Fruit fly (Drosophila melanogaster): ENCODE data around the gene CG16762.

Gene CG16762

DNA sequence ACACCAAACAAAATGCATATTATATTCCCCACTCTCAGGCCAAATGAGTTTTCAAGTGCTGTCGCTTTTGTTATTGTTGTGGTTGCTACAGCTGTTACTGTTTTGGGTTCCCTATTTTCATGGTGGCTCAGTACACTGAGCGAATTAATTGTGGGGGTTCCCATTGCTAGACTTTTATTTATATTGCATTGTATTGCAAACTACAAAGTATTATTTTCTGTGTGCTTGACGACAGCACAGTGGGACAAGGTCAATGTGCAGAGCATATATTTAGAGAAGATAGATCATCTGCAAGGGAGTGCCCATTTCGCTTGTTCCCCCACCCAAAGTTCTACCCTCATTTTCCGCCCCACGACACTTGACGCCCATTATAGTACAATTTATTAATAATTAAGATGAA, 11.1 kb upstream of the CG16762 start (continued):
- TF ChIP-seq ken (GFP tag; IDR thresholded peaks at IDR 0.05) (0 out of 3 replicates have a peak, but pooled peaks have one; percentile 8), az2 (GFP tag; optimal IDR thresholded peaks at IDR 0.05) (no peak), CG8944 (GFP tag; optimal IDR thresholded peaks at IDR 0.05) (no peak), CG11504 (tag; optimal IDR thresholded peaks at IDR 0.05) (peak; percentile 57), CG17359 (tag; optimal IDR thresholded peaks at IDR 0.05) (peak; percentile 22), CG7372 (GFP tag; IDR thresholded peaks at IDR 0.05) (no peak), CG8290 (GFP tag; optimal IDR thresholded peaks at IDR 0.05) (no peak), CG8290 (tag; optimal IDR thresholded peaks at IDR 0.05) (no peak), CG7839 (tag; optimal IDR thresholded peaks at IDR 0.05) (peak; percentile 22), Xbp1 (GFP tag; optimal IDR thresholded peaks at IDR 0.05) (peak; percentile 10), sqz (GFP tag; optimal IDR thresholded peaks at IDR 0.05) (no peak), unpg (GFP tag; optimal IDR thresholded peaks at IDR 0.05) (peak; percentile 3), sens (GFP tag) (peak; percentile 39), chif (GFP tag; optimal IDR thresholded peaks at IDR 0.05) (peak in 1 of 2 experiments; percentile 15)

DNA sequence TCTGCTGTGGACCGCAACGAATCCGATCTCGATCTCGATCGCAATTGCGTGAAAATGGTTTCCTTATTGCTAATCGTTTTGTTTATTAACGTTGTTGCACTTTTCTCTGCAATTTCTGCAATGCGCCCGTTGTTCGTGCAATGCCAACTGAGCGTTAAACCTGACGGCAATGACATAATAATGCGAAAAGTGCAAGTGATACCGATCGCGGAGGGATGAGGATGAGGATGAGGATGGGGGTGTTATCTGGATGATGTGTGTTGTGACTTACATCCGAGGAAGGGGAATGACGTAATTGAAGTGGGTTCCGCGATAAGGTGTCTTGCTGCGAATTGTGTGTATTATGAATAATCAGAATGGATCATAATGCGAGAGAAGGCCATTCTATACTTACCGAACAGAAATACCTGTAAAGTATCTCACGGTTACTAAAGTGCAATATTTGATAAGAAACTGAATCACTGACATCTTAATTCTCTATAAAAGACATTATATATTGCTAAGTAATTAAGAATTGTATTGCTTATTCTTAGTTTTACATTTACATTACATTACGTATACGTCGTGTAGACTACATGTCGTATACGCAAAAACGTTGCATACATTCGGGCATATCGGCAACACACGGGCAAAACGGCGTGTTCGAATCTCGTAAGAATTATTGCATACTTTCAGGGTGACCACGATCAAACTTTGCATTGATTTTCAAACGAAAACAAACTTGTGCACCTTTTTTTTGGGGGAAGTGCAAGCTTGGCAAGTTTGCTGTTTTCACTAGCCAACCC, 10.1 kb upstream of the CG16762 start:
- TF ChIP-seq stwl (tag; optimal IDR thresholded peaks at IDR 0.05) = peak; percentile 31
- no peak for TF ChIP-seq tna (GFP tag; IDR thresholded peaks at IDR 0.05; ENCODE audit: partially characterized antibody)
- TF ChIP-seq Med (GFP tag) = peak; percentile 66
- TF ChIP-seq CTCF (GFP tag; optimal IDR thresholded peaks at IDR 0.05) = peak; percentile 83
- TF ChIP-seq CG16813 (GFP tag; IDR thresholded peaks at IDR 0.05; ENCODE audit: partially characterized antibody) = 0 out of 3 replicates have a peak, but pooled peaks have one; percentile 10
- TF ChIP-seq CG9817 (tag; optimal IDR thresholded peaks at IDR 0.05) = no peak
- TF ChIP-seq CG34376 (GFP tag; optimal IDR thresholded peaks at IDR 0.05) = no peak
- peak; percentile 75 for TF ChIP-seq CG42726 (GFP tag; IDR thresholded peaks at IDR 0.05; ENCODE audit: partially characterized antibody)
- peak; percentile 54; the same call in 1 of the 3 replicates for TF ChIP-seq CG6791 (GFP tag; IDR thresholded peaks at IDR 0.05; ENCODE audit: partially characterized antibody)
- peak; percentile 4 for TF ChIP-seq gro (GFP tag; optimal IDR thresholded peaks at IDR 0.05)
- no peak for TF ChIP-seq ATbp (GFP tag; optimal IDR thresholded peaks at IDR 0.05)
- no peak for TF ChIP-seq CG11560 (tag; IDR thresholded peaks at IDR 0.05)
- TF ChIP-seq CG7963 (GFP tag; IDR thresholded peaks at IDR 0.05; ENCODE audit: partially characterized antibody) = peak; percentile 57; the same call in 2 of the 3 replicates
- TF ChIP-seq jing (GFP tag; optimal IDR thresholded peaks at IDR 0.05) = no peak
- TF ChIP-seq Pdp1 (GFP tag; optimal IDR thresholded peaks at IDR 0.05) = peak in 1 of 2 experiments; percentile 18
- peak; percentile 77; the same call in 1 of the 3 replicates for TF ChIP-seq CG2199 (GFP tag; IDR thresholded peaks at IDR 0.05)
- peak; percentile 6 for TF ChIP-seq ftz-f1 (GFP tag; optimal IDR thresholded peaks at IDR 0.05)
- TF ChIP-seq amos (GFP tag; IDR thresholded peaks at IDR 0.05; ENCODE audit: partially characterized antibody) = peak; percentile 39; the same call in 1 of the 2 replicates
- 0 out of 2 replicates have a peak, but pooled peaks have one; percentile 8 for TF ChIP-seq inv (GFP tag; IDR thresholded peaks at IDR 0.05; ENCODE audit: partially characterized antibody)
- no peak for TF ChIP-seq NC2α (GFP tag; optimal IDR thresholded peaks at IDR 0.05)
- TF ChIP-seq slbo (GFP tag; IDR thresholded peaks at IDR 0.05) = 0 out of 2 replicates have a peak, but pooled peaks have one; percentile 9
- peak; percentile 12 for TF ChIP-seq zen (tag; optimal IDR thresholded peaks at IDR 0.05)
- TF ChIP-seq CG11504 (tag; optimal IDR thresholded peaks at IDR 0.05) = peak; percentile 19
- TF ChIP-seq CG17359 (tag; optimal IDR thresholded peaks at IDR 0.05) = peak; percentile 68
- TF ChIP-seq Bgb (GFP tag; IDR thresholded peaks at IDR 0.05; ENCODE audit: partially characterized antibody) = peak; percentile 87
- TF ChIP-seq knrl (GFP tag; IDR thresholded peaks at IDR 0.05; ENCODE audit: partially characterized antibody) = peak; percentile 56
- no peak for TF ChIP-seq rib (GFP tag; IDR thresholded peaks at IDR 0.05)
- no peak for TF ChIP-seq Rfx (GFP tag; IDR thresholded peaks at IDR 0.05)
- no peak for TF ChIP-seq CG10431 (GFP tag; optimal IDR thresholded peaks at IDR 0.05)
